Worm (Caenorhabditis elegans) whole organism, late embryonic: Measurements from ENCODE around the gene cdc-25.2.

Source experiments
- T23F11.4 ChIP-seq: fragments of 200-800 bp; sonication (Bioruptor generic); optimal IDR thresholded peaks from 2 replicates; lab custom pipeline; 2018; ENCODE audit warnings: mild to moderate bottlenecking, missing genetic modification characterization, missing compliant biosample characterization
- dmd-4 ChIP-seq: sonication (generic microtip); optimal IDR thresholded peaks from 2 replicates; lab custom pipeline; 2016; ENCODE audit warnings: borderline replicate concordance, missing genetic modification characterization, missing compliant biosample characterization
- ref-2 ChIP-seq: sonication (generic microtip); optimal IDR thresholded peaks from 2 replicates; lab custom pipeline; 2016; ENCODE audit warnings: missing genetic modification characterization, missing compliant biosample characterization

- TF ChIP-seq dmd-4 (tag; lab: Kevin White, UChicago) (no peak), T23F11.4 (GFP tag; lab: Kevin White, UChicago) (no peak), ref-2 (no peak)
Observed at ce11 chrV:1574599-1574998, 7.7 kb downstream of the cdc-25.2 start.
